Fruit fly (Drosophila melanogaster) whole organism, pupa: ENCODE data around the gene CG5880.

Experiments
- CG10348 ChIP-seq: fragments of 200-800 bp; sonication (Bioruptor generic); IDR thresholded peaks from 2 replicates; pipeline ENCODE4 v1.3.6; 2022; ENCODE audit warnings: missing biosample characterization, missing genetic modification characterization
- CG14655 ChIP-seq: fragments of 200-800 bp; sonication (Bioruptor generic); optimal IDR thresholded peaks from 3 replicates; lab custom pipeline; 2017; ENCODE audit warnings: mild to moderate bottlenecking, missing biosample characterization, missing genetic modification reagents, missing genetic modification characterization
- CG15710 ChIP-seq: fragments of 200-800 bp; sonication (Bioruptor generic); optimal IDR thresholded peaks from 2 replicates; lab custom pipeline; 2018; ENCODE audit warnings: missing biosample characterization, mild to moderate bottlenecking, missing genetic modification characterization, moderate library complexity
- CG8159 ChIP-seq: fragments of 200-800 bp; sonication (Bioruptor generic); optimal IDR thresholded peaks from 3 replicates; lab custom pipeline; 2018; ENCODE audit warnings: missing biosample characterization, mild to moderate bottlenecking, missing genetic modification characterization, moderate library complexity
- CG9948 ChIP-seq: fragments of 200-800 bp; sonication (Bioruptor generic); optimal IDR thresholded peaks from 2 replicates; lab custom pipeline; 2018; ENCODE audit warnings: missing biosample characterization, mild to moderate bottlenecking, missing genetic modification characterization, moderate library complexity
- D1 ChIP-seq: fragments of 200-800 bp; sonication (Bioruptor generic); optimal IDR thresholded peaks from 2 replicates; lab custom pipeline; 2018; ENCODE audit warnings: missing biosample characterization, mild to moderate bottlenecking, missing genetic modification characterization, moderate library complexity
- EcR ChIP-seq: fragments of 200-800 bp; sonication (Bioruptor generic); optimal IDR thresholded peaks from 3 replicates; lab custom pipeline; 2019; ENCODE audit warnings: missing biosample characterization, missing genetic modification characterization, mild to moderate bottlenecking, moderate library complexity, missing genetic modification reagents
- Pif1A ChIP-seq: fragments of 200-800 bp; sonication (Bioruptor generic); optimal IDR thresholded peaks from 3 replicates; lab custom pipeline; 2016; ENCODE audit warnings: missing biosample characterization, missing genetic modification characterization
- rn ChIP-seq: fragments of 200-800 bp; sonication (Bioruptor generic); IDR thresholded peaks from 2 replicates; pipeline ENCODE4 v1.3.6; 2022; ENCODE audit warnings: missing biosample characterization, missing genetic modification characterization

DNA sequence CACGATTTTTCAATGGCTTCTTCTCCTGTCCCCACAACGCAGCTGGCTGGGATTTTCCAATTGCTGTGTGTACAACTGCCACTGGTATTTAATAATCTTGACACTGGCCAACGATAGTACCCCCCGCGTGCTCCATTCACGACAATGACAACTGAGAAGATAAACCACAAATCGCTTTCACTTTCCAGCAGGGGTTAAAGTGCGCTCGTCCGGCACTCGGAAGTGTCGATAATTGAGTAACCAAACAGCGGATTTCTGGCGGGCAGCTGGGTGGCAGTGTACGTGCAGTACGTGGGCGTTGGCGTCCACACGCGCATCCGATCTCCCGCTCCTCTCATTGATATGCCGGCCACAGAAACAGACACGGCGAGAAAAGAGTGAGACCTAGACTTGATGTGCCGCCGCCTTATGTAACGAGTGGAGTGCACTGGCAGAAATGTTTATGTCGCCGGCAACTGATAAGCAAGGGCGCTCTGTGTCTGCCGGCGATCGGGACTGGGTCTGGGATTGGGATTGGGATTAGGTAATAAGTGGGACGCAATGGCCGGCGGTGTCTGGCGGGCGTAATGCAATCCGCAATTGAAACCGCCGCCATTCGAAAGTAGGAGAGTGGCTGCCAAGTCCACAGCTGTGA is 18.3 kb downstream of the CG5880 start:
- no peak for TF ChIP-seq rn (GFP tag; lab: Robert Waterston, UW)
- TF ChIP-seq EcR (GFP tag; lab: Kevin White, UChicago), result no peak
- TF ChIP-seq CG9948 (tag; lab: Kevin White, UChicago), result no peak
- no peak for TF ChIP-seq D1 (tag; lab: Kevin White, UChicago)
- no peak for TF ChIP-seq Pif1A (GFP tag; lab: Kevin White, UChicago)
- TF ChIP-seq CG15710 (tag; lab: Kevin White, UChicago), result no peak
- no peak for TF ChIP-seq CG8159 (tag; lab: Kevin White, UChicago)
- TF ChIP-seq CG10348, result no peak
- no peak for TF ChIP-seq CG14655 (GFP tag; lab: Kevin White, UChicago)
